Worm (Caenorhabditis elegans) whole organism, L4 larva: ENCODE data around the gene pifk-1.
A peak's percentile ranks its signal among the peaks of the same experiment; 100 is the strongest.

Source experiments
- Y48G9A.11 ChIP-seq: fragments of 200-800 bp; sonication (Bioruptor generic); IDR thresholded peaks from 2 replicates; pipeline ENCODE4 v1.3.6; 2022; ENCODE audit warnings: missing genetic modification reagents, missing genetic modification characterization, missing compliant biosample characterization
- ZK337.2 ChIP-seq: fragments of 200-800 bp; sonication (Bioruptor generic); IDR thresholded peaks from 2 replicates; pipeline ENCODE4 v1.3.6; 2022; ENCODE audit warnings: missing genetic modification reagents, missing genetic modification characterization, missing compliant biosample characterization
- ZK546.5 ChIP-seq, 2 experiments: sonication (generic microtip); optimal IDR thresholded peaks; 2 replicates each; lab custom pipeline; 2017; ENCODE audit warnings: missing biosample characterization in 2 of 2, missing genetic modification characterization in 2 of 2
- ceh-20 ChIP-seq: fragments of 200-800 bp; sonication (Bioruptor generic); IDR thresholded peaks from 2 replicates; pipeline ENCODE4 v1.3.6; 2022; ENCODE audit warnings: missing genetic modification reagents, missing genetic modification characterization, missing compliant biosample characterization
- ceh-32 ChIP-seq: sonication (generic microtip); optimal IDR thresholded peaks from 2 replicates; lab custom pipeline; 2016; ENCODE audit warnings: mild to moderate bottlenecking, missing genetic modification characterization, missing compliant biosample characterization; ENCODE audit not compliant: poor library complexity
- ceh-44 ChIP-seq: fragments of 200-800 bp; sonication (Bioruptor generic); IDR thresholded peaks from 2 replicates; pipeline ENCODE4 v1.3.6; 2022; ENCODE audit warnings: missing genetic modification reagents, missing genetic modification characterization, missing compliant biosample characterization
- ceh-62 ChIP-seq: sonication (generic microtip); optimal IDR thresholded peaks from 2 replicates; lab custom pipeline; 2017; ENCODE audit warnings: missing biosample characterization, missing genetic modification characterization
- ctbp-1 ChIP-seq: fragments of 200-800 bp; sonication (Bioruptor generic); IDR thresholded peaks from 2 replicates; pipeline ENCODE4 v1.3.6; 2022; ENCODE audit warnings: missing genetic modification reagents, missing genetic modification characterization, missing compliant biosample characterization
- daf-12 ChIP-seq: fragments of 150-350 bp; optimal IDR thresholded peaks from 2 replicates; lab custom pipeline; 2014; ENCODE audit warnings: missing biosample characterization, missing genetic modification reagents, missing genetic modification characterization
- dpl-1 ChIP-seq: fragments of 150-350 bp; optimal IDR thresholded peaks from 2 replicates; lab custom pipeline; 2014; ENCODE audit warnings: missing biosample characterization, missing genetic modification reagents, missing genetic modification characterization
- dve-1 ChIP-seq: sonication (generic microtip); optimal IDR thresholded peaks from 2 replicates; lab custom pipeline; 2017; ENCODE audit warnings: antibody characterized with exemption, mild to moderate bottlenecking, missing genetic modification characterization, missing compliant biosample characterization; ENCODE audit not compliant: insufficient read depth
- egl-27 ChIP-seq: sonication (generic microtip); optimal IDR thresholded peaks from 3 replicates; lab custom pipeline; 2017; ENCODE audit warnings: missing biosample characterization, missing genetic modification reagents, missing genetic modification characterization
- fkh-10 ChIP-seq: fragments of 150-350 bp; optimal IDR thresholded peaks from 2 replicates; lab custom pipeline; 2014; ENCODE audit warnings: missing biosample characterization, missing genetic modification reagents, missing genetic modification characterization
- hlh-11 ChIP-seq: fragments of 200-800 bp; sonication (Bioruptor generic); optimal IDR thresholded peaks from 2 replicates; lab custom pipeline; 2018; ENCODE audit warnings: mild to moderate bottlenecking, missing genetic modification characterization, missing compliant biosample characterization
- hlh-30 ChIP-seq: sonication (generic microtip); optimal IDR thresholded peaks from 2 replicates; lab custom pipeline; 2017; ENCODE audit warnings: antibody characterized with exemption, mild to moderate bottlenecking, missing genetic modification characterization, missing compliant biosample characterization; ENCODE audit not compliant: insufficient read depth
- hmg-1.1 ChIP-seq: fragments of 200-800 bp; sonication (Bioruptor generic); IDR thresholded peaks from 2 replicates; pipeline ENCODE4 v1.3.6; 2022; ENCODE audit warnings: missing genetic modification reagents, missing genetic modification characterization, missing compliant biosample characterization
- lin-13 ChIP-seq: fragments of 150-350 bp; optimal IDR thresholded peaks from 2 replicates; lab custom pipeline; 2014; ENCODE audit warnings: missing biosample characterization, missing genetic modification reagents, missing genetic modification characterization
- lsy-2 ChIP-seq, 2 experiments: fragments of 150-350 bp in 1 of 2; sonication (generic microtip) in 1 of 2; optimal IDR thresholded peaks; 2 replicates each; lab custom pipeline; 2014 to 2017; ENCODE audit warnings: missing biosample characterization in 2 of 2, missing genetic modification characterization in 2 of 2
- madf-9 ChIP-seq: fragments of 200-800 bp; sonication (Bioruptor generic); conservative IDR thresholded peaks from 2 replicates; pipeline ENCODE4 v1.3.6; 2022; ENCODE audit warnings: missing genetic modification reagents, missing genetic modification characterization, missing compliant biosample characterization
- mep-1 ChIP-seq: fragments of 150-350 bp; sonication (generic microtip); optimal IDR thresholded peaks from 3 replicates; lab custom pipeline; 2014; ENCODE audit warnings: missing biosample characterization, missing genetic modification characterization
- nhr-11 ChIP-seq: fragments of 150-350 bp; optimal IDR thresholded peaks from 2 replicates; lab custom pipeline; 2014; ENCODE audit warnings: missing biosample characterization, missing genetic modification characterization
- nhr-28 ChIP-seq: fragments of 150-350 bp; optimal IDR thresholded peaks from 2 replicates; lab custom pipeline; 2014; ENCODE audit warnings: missing biosample characterization, missing genetic modification characterization
- pha-4 ChIP-seq, 2 experiments: fragments of 150-350 bp in 1 of 2; fragments of 200-800 bp in 1 of 2; sonication (Bioruptor generic) in 1 of 2; IDR thresholded peaks in 1 of 2; optimal IDR thresholded peaks in 1 of 2; 2 replicates each; pipeline versions ENCODE4 v1.3.6 to Lab custom; 2014 to 2022; ENCODE audit warnings: missing genetic modification characterization in 2 of 2, missing genetic modification reagents in 2 of 2, missing biosample characterization in 1 of 2, missing compliant biosample characterization in 1 of 2
- rbr-2 ChIP-seq: sonication (generic microtip); optimal IDR thresholded peaks from 2 replicates; lab custom pipeline; 2016; ENCODE audit warnings: missing genotype, missing genetic modification characterization, missing compliant biosample characterization
- set-16 ChIP-seq: fragments of 200-800 bp; sonication (Bioruptor generic); IDR thresholded peaks from 2 replicates; pipeline ENCODE4 v1.3.6; 2022; ENCODE audit warnings: missing genetic modification reagents, missing genetic modification characterization, missing compliant biosample characterization
- skn-1 ChIP-seq: fragments of 150-350 bp; optimal IDR thresholded peaks from 2 replicates; lab custom pipeline; 2014; ENCODE audit warnings: missing biosample characterization, missing genetic modification characterization
- snpc-1.2 ChIP-seq: fragments of 200-800 bp; sonication (Bioruptor generic); IDR thresholded peaks from 2 replicates; pipeline ENCODE4 v1.3.6; 2022; ENCODE audit warnings: missing genetic modification reagents, missing genetic modification characterization, missing compliant biosample characterization
- snpc-4 ChIP-seq: fragments of 150-350 bp; optimal IDR thresholded peaks from 2 replicates; lab custom pipeline; 2014; ENCODE audit warnings: missing biosample characterization, missing genetic modification characterization
- unc-62 ChIP-seq, 3 experiments: fragments of 150-350 bp in 1 of 3; sonication (generic microtip); optimal IDR thresholded peaks in 2 of 3; peaks in 1 of 3; 1 replicate in 1 of 3; 2 replicates in 2 of 3; lab custom pipeline; 2014 to 2017; ENCODE audit warnings: missing biosample characterization in 3 of 3, missing genetic modification characterization in 3 of 3, missing genetic modification reagents in 3 of 3, missing genotype in 1 of 3
- zip-11 ChIP-seq: fragments of 200-800 bp; sonication (Bioruptor generic); IDR thresholded peaks from 2 replicates; pipeline ENCODE4 v1.3.6; 2022; ENCODE audit warnings: missing genetic modification characterization, missing compliant biosample characterization
- ztf-11 ChIP-seq: fragments of 150-350 bp; optimal IDR thresholded peaks from 2 replicates; lab custom pipeline; 2014; ENCODE audit warnings: missing biosample characterization, missing genetic modification characterization
- ztf-7 ChIP-seq: fragments of 150-350 bp; optimal IDR thresholded peaks from 2 replicates; lab custom pipeline; 2014; ENCODE audit warnings: missing biosample characterization, missing genetic modification characterization

Gene pifk-1

ce11 chrX:936013-936412, 11.7 kb upstream of the pifk-1 start:
- TF ChIP-seq snpc-4 (tag; lab: Kevin White, UChicago) (peak; percentile 30), zip-11 (GFP tag; lab: Robert Waterston, UW) (no peak)

- no peak for TF ChIP-seq ceh-62 (tag; lab: Kevin White, UChicago)
- TF ChIP-seq nhr-11 (tag; lab: Kevin White, UChicago), result no peak
- no peak for TF ChIP-seq ztf-11 (tag; lab: Kevin White, UChicago)
- TF ChIP-seq ceh-44 (GFP tag; lab: Robert Waterston, UW), result no peak
- peak; percentile 58 for TF ChIP-seq fkh-10
These were observed 9.2 kb upstream of the pifk-1 start, which contains the start of gene F35H12.1 for ce11 chrX:933504-933903. Gene F35H12.1 (plus strand): TSS chrX:933804.

- TF ChIP-seq ctbp-1 (GFP tag; lab: Robert Waterston, UW) (0 out of 2 replicates have a peak, but pooled peaks have one; percentile 49), lsy-2 (tag; optimal IDR thresholded peaks at IDR 0.05; lab: Kevin White, UChicago) (peak in 1 of 2 experiments; percentile 10), ZK337.2 (GFP tag; lab: Robert Waterston, UW) (no peak), mep-1 (tag; lab: Kevin White, UChicago) (peak; percentile 13), unc-62 (GFP tag; optimal IDR thresholded peaks at IDR 0.05 in 1 of 2; lab: Kevin White, UChicago) (peak in 1 of 2 experiments; percentile 63), unc-62 (tag; optimal IDR thresholded peaks at IDR 0.05; lab: Kevin White, UChicago) (no peak), Y48G9A.11 (GFP tag; lab: Robert Waterston, UW) (no peak), ceh-20 (0 out of 2 replicates have a peak, but pooled peaks have one; percentile 13), hmg-1.1 (GFP tag; lab: Robert Waterston, UW) (peak; percentile 33; the same call in 1 of the 2 replicates), hlh-30 (tag; lab: Kevin White, UChicago) (no peak), set-16 (GFP tag; lab: Robert Waterston, UW) (0 out of 2 replicates have a peak, but pooled peaks have one; percentile 36), egl-27 (tag; lab: Kevin White, UChicago) (no peak), madf-9 (no peak), fkh-10 (peak; percentile 55), snpc-4 (tag; lab: Kevin White, UChicago) (no peak), rbr-2 (peak; percentile 44), ztf-7 (tag; lab: Kevin White, UChicago) (no peak)
These were observed 8.6 kb upstream of the pifk-1 start for ce11 chrX:932874-933273.

- TF ChIP-seq nhr-28 (peak; percentile 17), lsy-2 (tag; optimal IDR thresholded peaks at IDR 0.05; lab: Kevin White, UChicago) (peak in 1 of 2 experiments; percentile 10), dve-1 (tag; lab: Kevin White, UChicago) (peak; percentile 12), daf-12 (tag; lab: Kevin White, UChicago) (no peak), pha-4 (GFP tag; IDR thresholded peaks at IDR 0.05; lab: Robert Waterston, UW) (no peak), pha-4 (tag; optimal IDR thresholded peaks at IDR 0.05; lab: Kevin White, UChicago) (peak; percentile 56), hlh-11 (peak; percentile 53), snpc-1.2 (GFP tag; lab: Robert Waterston, UW) (no peak), hlh-30 (tag; lab: Kevin White, UChicago) (peak; percentile 76)
- TF ChIP-seq, all 104 proteins: peak for 6
These were observed 3.3 kb upstream of the pifk-1 start for ce11 chrX:927632-928031.

ce11 chrX:926125-926524, 1.8 kb upstream of the pifk-1 start:
- TF ChIP-seq ceh-32, result no peak
- TF ChIP-seq ZK546.5 (tag; optimal IDR thresholded peaks at IDR 0.05; lab: Kevin White, UChicago), result no peak
- peak in 1 of 2 experiments; percentile 91 for TF ChIP-seq unc-62 (GFP tag; optimal IDR thresholded peaks at IDR 0.05 in 1 of 2; lab: Kevin White, UChicago)
- no peak for TF ChIP-seq unc-62 (tag; optimal IDR thresholded peaks at IDR 0.05; lab: Kevin White, UChicago)

- TF ChIP-seq skn-1 (tag; lab: Kevin White, UChicago) (no peak), lin-13 (no peak), pha-4 (GFP tag; IDR thresholded peaks at IDR 0.05; lab: Robert Waterston, UW) (no peak), pha-4 (tag; optimal IDR thresholded peaks at IDR 0.05; lab: Kevin White, UChicago) (no peak), dpl-1 (GFP tag; lab: Kevin White, UChicago) (no peak), ceh-44 (GFP tag; lab: Robert Waterston, UW) (no peak), hmg-1.1 (GFP tag; lab: Robert Waterston, UW) (no peak), set-16 (GFP tag; lab: Robert Waterston, UW) (no peak)
- TF ChIP-seq, all 104 proteins: peak for 0
These were observed 6.2 kb downstream of the pifk-1 start, which contains the start of gene F35H12.5 for ce11 chrX:918097-918496. Gene F35H12.5 (plus strand): TSS chrX:918397.
